Worm (Caenorhabditis elegans): ENCODE measurements around the gene lin-15A.

lin-15A gene

ce11 chrX:15736419-15736818, 4.7 kb downstream of the lin-15A start:
- no peak for TF ChIP-seq unc-62 (GFP tag; optimal IDR thresholded peaks at IDR 0.05)

DNA sequence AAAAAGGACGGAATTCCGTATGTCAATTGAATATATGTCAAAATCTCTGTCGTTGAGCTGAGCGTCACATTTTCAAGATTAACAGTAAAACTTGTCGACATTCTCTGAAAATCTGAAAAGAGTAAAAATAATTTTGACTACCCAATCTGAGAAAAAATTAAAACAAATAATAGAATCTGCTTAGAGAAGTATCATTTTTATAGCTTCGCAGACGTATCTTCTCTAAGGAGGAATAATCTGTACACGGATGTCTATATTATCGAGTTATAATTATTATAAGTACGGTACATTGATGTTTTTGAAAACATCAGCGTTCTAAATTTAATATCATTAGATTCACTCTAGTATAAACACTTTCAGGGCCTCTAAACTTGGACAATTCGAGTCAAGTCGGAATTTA, 8.8 kb downstream of the lin-15A start, which contains the start of gene srg-64:
Gene srg-64 (minus strand): TSS at position 101 of the 400 bp plus-strand sequence.
- no peak for TF ChIP-seq unc-62 (GFP tag; optimal IDR thresholded peaks at IDR 0.05)

ce11 chrX:15741852-15742251, 10.1 kb downstream of the lin-15A start:
- TF ChIP-seq unc-62 (GFP tag; optimal IDR thresholded peaks at IDR 0.05): no peak

- no peak for TF ChIP-seq unc-62 (GFP tag; optimal IDR thresholded peaks at IDR 0.05)
Measured at ce11 chrX:15742310-15742709, 10.5 kb downstream of the lin-15A start, which contains the start of gene nhr-255. Gene nhr-255 (plus strand): TSS chrX:15742610.

DNA sequence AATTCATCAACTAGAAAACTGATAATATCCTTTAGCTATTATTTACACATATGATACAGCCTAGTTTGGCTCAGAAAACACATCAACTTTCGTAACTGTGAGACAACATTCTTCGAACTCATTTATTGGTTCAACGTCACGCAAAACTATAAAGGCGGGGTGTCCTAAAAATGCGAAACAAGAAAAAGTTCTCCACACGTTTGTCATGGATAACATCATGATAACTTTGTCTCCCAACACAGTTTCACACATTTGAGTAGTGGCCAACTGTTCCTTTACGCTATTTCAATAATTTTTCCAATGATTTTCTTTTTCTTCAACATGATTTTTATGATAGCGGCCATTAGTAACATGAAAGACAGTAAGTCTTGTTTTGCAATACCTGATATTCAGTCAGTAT, 14.9 kb downstream of the lin-15A start, which contains the start of gene srxa-9:
Gene srxa-9 (plus strand): TSS at position 301 of the 400 bp plus-strand sequence.
- no peak for TF ChIP-seq unc-62 (GFP tag; optimal IDR thresholded peaks at IDR 0.05)

ce11 chrX:15747814-15748213, 16.0 kb downstream of the lin-15A start:
- TF ChIP-seq unc-62 (GFP tag; optimal IDR thresholded peaks at IDR 0.05): no peak

DNA sequence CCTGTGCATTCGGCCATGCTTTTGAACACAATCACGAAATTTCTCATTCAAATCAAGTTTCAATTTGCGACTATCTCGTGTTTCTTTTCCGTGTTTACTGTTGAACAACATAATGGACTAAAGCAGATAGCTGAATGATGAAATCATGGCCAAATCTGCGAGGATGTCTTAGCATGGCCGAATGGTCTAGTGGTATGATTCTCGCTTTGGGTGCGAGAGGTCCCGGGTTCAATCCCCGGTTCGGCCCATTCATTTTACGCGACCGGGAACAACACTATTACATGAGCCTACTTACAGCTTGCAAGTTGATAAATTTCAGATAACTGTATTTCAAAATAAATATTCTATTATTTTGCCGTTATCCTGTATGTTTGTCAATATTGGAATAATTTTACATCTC, 19.5 kb downstream of the lin-15A start:
- no peak for TF ChIP-seq unc-62 (GFP tag; optimal IDR thresholded peaks at IDR 0.05)

DNA sequence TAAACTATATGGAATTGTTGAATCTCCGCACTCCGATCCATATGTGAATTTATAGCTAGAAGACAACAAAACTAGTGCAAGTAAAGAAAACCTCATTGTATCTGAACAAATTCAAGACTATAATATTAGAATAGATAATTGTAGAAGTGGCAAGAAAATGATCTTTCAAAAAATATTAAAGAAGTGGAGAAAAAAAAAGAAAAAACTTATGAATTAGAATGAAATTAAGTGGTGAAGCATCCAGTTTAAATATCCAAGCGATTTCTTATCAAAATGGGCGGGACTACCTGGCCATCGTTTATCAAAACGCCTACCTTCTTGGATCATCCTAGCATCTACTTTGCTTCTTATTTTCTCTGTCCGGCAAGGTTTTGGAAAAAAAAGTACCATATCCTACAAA, 25.4 kb downstream of the lin-15A start, which contains the start of gene wrt-4:
Gene wrt-4 (minus strand): TSS at position 101 of the 400 bp plus-strand sequence.
- no peak for TF ChIP-seq unc-62 (GFP tag; optimal IDR thresholded peaks at IDR 0.05)

DNA sequence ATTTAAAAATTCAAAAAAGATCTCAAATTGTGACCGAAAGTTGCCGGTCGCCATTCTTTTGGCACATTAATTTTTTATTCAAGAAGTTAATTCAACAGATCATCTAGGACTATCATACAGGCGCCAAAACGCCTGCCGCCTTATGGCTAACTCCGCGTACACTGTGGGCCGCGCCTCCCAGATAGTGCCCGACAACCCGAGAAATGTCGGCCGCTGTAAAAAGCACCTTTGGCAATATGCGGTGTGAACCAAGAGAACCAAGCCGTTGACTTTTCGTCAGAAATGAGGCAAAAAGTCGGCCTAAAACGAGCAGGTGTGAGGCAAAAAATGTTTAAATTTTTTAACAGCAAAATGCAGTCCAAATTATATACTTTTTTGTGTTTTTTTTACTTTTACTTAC, 27.5 kb downstream of the lin-15A start:
- TF ChIP-seq unc-62 (GFP tag; optimal IDR thresholded peaks at IDR 0.05): no peak

- no peak for TF ChIP-seq unc-62 (GFP tag; optimal IDR thresholded peaks at IDR 0.05)
Measured at ce11 chrX:15766147-15766546, 34.4 kb downstream of the lin-15A start, which contains the start of gene bus-17. Gene bus-17 (minus strand): TSS chrX:15766354.

DNA sequence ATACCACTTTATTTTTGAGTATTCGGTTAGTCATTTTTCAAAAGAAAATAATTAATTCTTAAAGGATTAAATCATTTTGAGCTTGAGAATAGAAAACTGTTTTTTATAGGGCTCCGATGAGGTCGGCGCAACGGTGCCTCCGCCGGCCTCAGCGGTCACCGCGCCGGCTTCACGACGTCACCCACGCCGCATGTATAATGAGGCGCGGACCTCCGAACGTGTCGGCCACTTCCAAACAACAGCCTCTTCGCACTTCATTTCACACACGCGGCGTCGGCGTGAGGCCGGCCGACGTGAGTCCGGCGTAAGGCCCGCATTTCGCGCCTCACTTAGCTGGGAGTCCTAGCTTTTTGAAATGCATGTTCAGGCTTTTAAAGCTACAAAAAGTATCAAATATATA, 35.1 kb downstream of the lin-15A start:
- TF ChIP-seq unc-62 (GFP tag; optimal IDR thresholded peaks at IDR 0.05): no peak

DNA sequence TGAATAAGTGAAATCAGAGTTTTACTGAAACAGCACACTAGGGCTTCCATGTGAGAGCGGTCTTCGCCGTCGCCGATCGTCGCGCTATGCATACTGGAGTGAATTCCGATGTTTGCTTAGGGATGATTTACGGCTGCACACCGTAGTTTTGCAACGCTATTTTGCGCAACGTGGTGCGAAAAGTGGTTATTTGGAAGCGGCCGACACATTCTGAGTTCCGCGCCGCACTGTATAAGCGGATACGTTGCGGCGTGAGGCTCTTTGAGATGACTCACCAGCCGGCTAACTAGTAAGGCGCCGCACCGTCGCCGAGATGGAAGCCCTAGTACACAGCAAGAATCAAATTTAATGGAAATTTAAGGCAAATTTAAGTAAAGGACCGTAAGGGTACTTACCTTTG, 36.8 kb downstream of the lin-15A start:
- no peak for TF ChIP-seq unc-62 (GFP tag; optimal IDR thresholded peaks at IDR 0.05)

ce11 chrX:15769895-15770559, 38.3 kb downstream of the lin-15A start:
- TF ChIP-seq unc-62 (GFP tag; optimal IDR thresholded peaks at IDR 0.05): no peak

DNA sequence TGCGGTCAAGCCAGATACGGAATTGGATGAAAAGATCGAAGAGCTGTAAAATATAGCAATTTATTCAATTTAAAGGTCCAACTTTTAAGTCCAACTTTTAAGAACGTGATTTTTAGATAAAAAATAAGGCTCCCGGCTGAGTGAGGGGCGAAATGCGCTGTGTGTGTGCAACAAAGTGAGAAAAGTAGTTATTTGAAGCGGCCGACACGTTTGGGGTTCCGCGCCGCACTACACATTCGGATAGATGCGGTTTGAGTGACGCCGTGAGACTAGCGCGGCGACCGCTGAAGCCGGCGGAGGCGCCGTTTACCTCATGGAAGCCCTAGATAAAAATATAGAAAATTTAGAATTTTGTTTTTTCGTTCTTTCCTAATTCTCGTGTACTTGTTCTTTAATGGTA, 39.0 kb downstream of the lin-15A start:
- no peak for TF ChIP-seq unc-62 (GFP tag; optimal IDR thresholded peaks at IDR 0.05)

DNA sequence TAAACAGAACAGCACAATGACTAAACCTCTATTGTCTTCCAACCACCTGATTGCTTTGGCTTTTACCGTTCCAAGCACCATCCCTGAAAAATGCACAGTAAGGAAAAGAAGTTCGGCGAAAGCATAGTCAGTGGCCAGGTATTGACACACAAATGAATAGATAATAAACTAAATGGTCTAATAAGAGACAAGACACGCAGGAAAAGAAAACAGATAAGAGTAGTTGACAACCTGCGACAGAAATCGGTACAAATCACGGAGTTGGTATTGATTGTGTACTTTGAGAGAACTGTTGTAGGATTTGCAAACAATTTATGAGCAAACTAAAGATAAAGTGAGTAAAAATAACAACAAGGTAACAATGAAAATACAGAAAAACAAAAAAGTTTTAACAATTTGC, 39.6 kb downstream of the lin-15A start, which contains the start of gene Y7A5A.1:
Gene Y7A5A.1 (minus strand): TSS at position 83 of the 400 bp plus-strand sequence.
- TF ChIP-seq unc-62 (GFP tag; optimal IDR thresholded peaks at IDR 0.05): no peak

- TF ChIP-seq unc-62 (GFP tag; optimal IDR thresholded peaks at IDR 0.05): no peak
Measured at ce11 chrX:15772674-15773073, 40.9 kb downstream of the lin-15A start, which contains the start of gene Y7A5A.2. Gene Y7A5A.2 (minus strand): TSS chrX:15772735.

DNA sequence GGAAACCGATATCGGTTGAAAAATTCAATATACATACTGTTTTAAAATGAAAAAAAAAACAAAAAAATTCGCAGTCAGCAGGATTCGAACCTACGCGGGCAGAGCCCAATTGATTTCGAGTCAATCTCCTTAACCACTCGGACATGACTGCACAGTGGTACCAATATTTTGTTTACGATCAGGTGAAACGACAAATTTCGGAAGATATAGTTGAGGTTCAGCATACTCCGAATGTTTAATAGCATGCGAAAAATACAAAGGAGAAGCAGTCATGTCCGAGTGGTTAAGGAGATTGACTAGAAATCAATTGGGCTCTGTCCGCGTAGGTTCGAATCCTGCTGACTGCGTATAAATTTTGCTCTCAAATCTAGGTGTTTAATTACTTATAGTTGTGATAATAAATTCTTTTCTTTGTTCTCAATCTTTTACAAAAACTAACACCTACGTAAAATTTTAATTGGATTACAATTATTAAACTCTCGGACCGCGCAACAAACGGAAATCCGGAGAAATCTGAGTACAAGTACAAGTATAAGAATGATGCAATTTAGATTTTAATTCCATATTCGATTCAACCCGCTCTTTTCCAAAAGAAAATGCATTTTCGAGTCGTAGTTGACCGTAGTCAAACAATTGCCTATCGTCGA, 41.6 kb downstream of the lin-15A start, which contains the start of gene Y7A5A.13:
Gene Y7A5A.13 (plus strand): TSS at position 597 of the 647 bp plus-strand sequence.
- no peak for TF ChIP-seq unc-62 (GFP tag; optimal IDR thresholded peaks at IDR 0.05)
